Worm (Caenorhabditis elegans): ENCODE results near the gene T09F3.7.

- no peak for TF ChIP-seq snpc-4 (tag; optimal IDR thresholded peaks at IDR 0.05)
- TF ChIP-seq sptf-1 (tag; optimal IDR thresholded peaks at IDR 0.05): no peak
- no peak for TF ChIP-seq ztf-11 (tag; optimal IDR thresholded peaks at IDR 0.05)
- TF ChIP-seq drap-1 (GFP tag; optimal IDR thresholded peaks at IDR 0.05): no peak
- TF ChIP-seq blmp-1 (tag; optimal IDR thresholded peaks at IDR 0.05): no peak
- no peak for TF ChIP-seq nhr-28 (tag; optimal IDR thresholded peaks at IDR 0.05)
- TF ChIP-seq mep-1 (tag; optimal IDR thresholded peaks at IDR 0.05): no peak
- TF ChIP-seq lsy-2 (tag; optimal IDR thresholded peaks at IDR 0.05): no peak
Measured at ce11 chrII:10379546-10379945, 11.4 kb upstream of the T09F3.7 start.
